Fruit fly (Drosophila melanogaster): Measurements from ENCODE around the gene Skp2.

- TF ChIP-seq Sp1 (GFP tag; optimal IDR thresholded peaks at IDR 0.05) (no peak), pan (optimal IDR thresholded peaks at IDR 0.05) (no peak), rgr (GFP tag; optimal IDR thresholded peaks at IDR 0.05) (no peak), dl (GFP tag; optimal IDR thresholded peaks at IDR 0.05; ENCODE audit: insufficient read depth in 1 of 2, partially characterized antibody in 2 of 2) (no peak), OdsH (GFP tag; optimal IDR thresholded peaks at IDR 0.05) (no peak), Abd-B (GFP tag; optimal IDR thresholded peaks at IDR 0.05) (no peak), Dif (GFP tag; optimal IDR thresholded peaks at IDR 0.05; ENCODE audit: partially characterized antibody) (no peak), br (GFP tag; optimal IDR thresholded peaks at IDR 0.05) (no peak), dmrt93B (GFP tag; optimal IDR thresholded peaks at IDR 0.05) (no peak)
Observed at dm6 chr3R:4348197-4348814, 10.8 kb upstream of the Skp2 start.

Measured in whole organism, wandering third instar larva.